Fruit fly (Drosophila melanogaster) whole organism, embryonic: ENCODE data around the gene CG14352.

Source experiments
- Adf1 ChIP-seq: fragments of 200-800 bp; sonication (Bioruptor generic); IDR thresholded peaks from 2 replicates; pipeline ENCODE4 v1.3.6; 2022; ENCODE audit warnings: missing biosample characterization, missing genetic modification characterization
- Aef1 ChIP-seq: fragments of 200-800 bp; sonication (Bioruptor generic); IDR thresholded peaks from 3 replicates; pipeline ENCODE4 v1.3.6; 2022; ENCODE audit warnings: missing biosample characterization, missing genetic modification characterization
- CG10147 ChIP-seq: fragments of 200-800 bp; sonication (Bioruptor generic); optimal IDR thresholded peaks from 2 replicates; lab custom pipeline; 2019; ENCODE audit warnings: missing biosample characterization, mild to moderate bottlenecking, missing genetic modification characterization, moderate library complexity
- CG10543 ChIP-seq: fragments of 200-800 bp; sonication (Bioruptor generic); optimal IDR thresholded peaks from 3 replicates; lab custom pipeline; 2017; ENCODE audit warnings: missing biosample characterization, mild to moderate bottlenecking, missing genetic modification characterization, moderate library complexity
- CG13624 ChIP-seq: fragments of 200-800 bp; sonication (Bioruptor generic); optimal IDR thresholded peaks from 2 replicates; lab custom pipeline; 2016; ENCODE audit warnings: missing biosample characterization, missing genetic modification characterization
- CG14667 ChIP-seq: fragments of 200-800 bp; sonication (Bioruptor generic); IDR thresholded peaks from 2 replicates; pipeline ENCODE4 v1.3.6; 2022; ENCODE audit warnings: missing biosample characterization, missing genetic modification characterization
- CG18599 ChIP-seq: fragments of 200-800 bp; sonication (Bioruptor generic); optimal IDR thresholded peaks from 3 replicates; lab custom pipeline; 2017; ENCODE audit warnings: missing biosample characterization, missing genetic modification characterization, mild to moderate bottlenecking, moderate library complexity, missing genetic modification reagents
- CG2120 ChIP-seq: fragments of 200-800 bp; sonication (Bioruptor generic); optimal IDR thresholded peaks from 3 replicates; lab custom pipeline; 2016; ENCODE audit warnings: missing biosample characterization, missing genetic modification characterization
- CG2129 ChIP-seq: fragments of 200-800 bp; sonication (Bioruptor generic); IDR thresholded peaks from 2 replicates; pipeline ENCODE4 v1.3.6; 2022; ENCODE audit warnings: missing biosample characterization, missing genetic modification characterization; ENCODE audit not compliant: partially characterized antibody
- CG2678 ChIP-seq: fragments of 200-800 bp; sonication (Bioruptor generic); optimal IDR thresholded peaks from 3 replicates; lab custom pipeline; 2019; ENCODE audit warnings: missing biosample characterization, mild to moderate bottlenecking, missing genetic modification characterization, moderate library complexity
- CG32532 ChIP-seq: fragments of 200-800 bp; sonication (Bioruptor generic); IDR thresholded peaks from 2 replicates; pipeline ENCODE4 v1.3.6; 2022; ENCODE audit warnings: missing biosample characterization, missing genetic modification characterization
- CG32772 ChIP-seq: fragments of 200-800 bp; sonication (Bioruptor generic); IDR thresholded peaks from 2 replicates; pipeline ENCODE4 v1.3.6; 2022; ENCODE audit warnings: missing biosample characterization, missing genetic modification characterization
- CG3847 ChIP-seq: fragments of 200-800 bp; sonication (Bioruptor generic); IDR thresholded peaks from 2 replicates; pipeline ENCODE4 v1.3.6; 2022; ENCODE audit warnings: missing biosample characterization, missing genetic modification characterization
- CG4328 ChIP-seq: fragments of 200-800 bp; sonication (Bioruptor generic); optimal IDR thresholded peaks from 3 replicates; lab custom pipeline; 2017; ENCODE audit warnings: missing biosample characterization, missing genetic modification reagents, missing genetic modification characterization
- CG6175 ChIP-seq: fragments of 200-800 bp; sonication (Bioruptor generic); IDR thresholded peaks from 3 replicates; pipeline ENCODE4 v1.3.6; 2022; ENCODE audit warnings: missing biosample characterization, missing genetic modification characterization
- Dbx ChIP-seq: fragments of 200-800 bp; sonication (Bioruptor generic); IDR thresholded peaks from 3 replicates; pipeline ENCODE4 v1.3.6; 2022; ENCODE audit warnings: missing biosample characterization, missing genetic modification characterization
- Dp ChIP-seq: fragments of 200-800 bp; sonication (Bioruptor generic); optimal IDR thresholded peaks from 2 replicates; lab custom pipeline; 2018; ENCODE audit warnings: missing biosample characterization, mild to moderate bottlenecking, missing genetic modification characterization, moderate library complexity
- H2.0 ChIP-seq: fragments of 200-800 bp; sonication (Bioruptor generic); IDR thresholded peaks from 2 replicates; pipeline ENCODE4 v1.3.6; 2022; ENCODE audit warnings: missing biosample characterization, missing genetic modification characterization
- Hmr ChIP-seq: fragments of 200-800 bp; sonication (Bioruptor generic); optimal IDR thresholded peaks from 3 replicates; lab custom pipeline; 2017; ENCODE audit warnings: mild to moderate bottlenecking, missing biosample characterization, missing genetic modification reagents, missing genetic modification characterization
- Lhr ChIP-seq: fragments of 200-800 bp; sonication (Bioruptor generic); optimal IDR thresholded peaks from 3 replicates; lab custom pipeline; 2017; ENCODE audit warnings: mild to moderate bottlenecking, missing biosample characterization, missing genetic modification reagents, missing genetic modification characterization
- Lim3 ChIP-seq: fragments of 200-800 bp; sonication (Bioruptor generic); IDR thresholded peaks from 2 replicates; pipeline ENCODE4 v1.3.6; 2022; ENCODE audit warnings: missing biosample characterization, missing genetic modification characterization
- Nf-YC ChIP-seq: fragments of 200-800 bp; optimal IDR thresholded peaks from 3 replicates; lab custom pipeline; 2019; ENCODE audit warnings: missing biosample characterization, mild to moderate bottlenecking, missing genetic modification characterization, moderate library complexity
- Oli ChIP-seq: fragments of 200-800 bp; sonication (Bioruptor generic); optimal IDR thresholded peaks from 2 replicates; lab custom pipeline; 2018; ENCODE audit warnings: missing biosample characterization, mild to moderate bottlenecking, missing genetic modification characterization, moderate library complexity
- Vsx1 ChIP-seq: fragments of 200-800 bp; sonication (Bioruptor generic); optimal IDR thresholded peaks from 2 replicates; lab custom pipeline; 2017; ENCODE audit warnings: missing biosample characterization, mild to moderate bottlenecking, missing genetic modification characterization, missing genetic modification reagents
- abd-A ChIP-seq: fragments of 200-800 bp; sonication (Bioruptor generic); optimal IDR thresholded peaks from 3 replicates; lab custom pipeline; 2019; ENCODE audit warnings: missing biosample characterization, mild to moderate bottlenecking, missing genetic modification characterization, moderate library complexity
- bbx ChIP-seq: fragments of 200-800 bp; sonication (Bioruptor generic); IDR thresholded peaks from 2 replicates; pipeline ENCODE4 v1.3.6; 2022; ENCODE audit warnings: missing biosample characterization, missing genetic modification characterization; ENCODE audit not compliant: partially characterized antibody
- bsh ChIP-seq, 2 experiments: fragments of 200-800 bp; sonication (Bioruptor generic); optimal IDR thresholded peaks; 2 replicates each; lab custom pipeline; 2017 to 2018; ENCODE audit warnings: mild to moderate bottlenecking in 2 of 2, missing biosample characterization in 2 of 2, missing genetic modification characterization in 2 of 2, moderate library complexity in 1 of 2
- chinmo ChIP-seq: fragments of 200-800 bp; sonication (Bioruptor generic); IDR thresholded peaks from 4 replicates; pipeline ENCODE4 v1.3.6; 2022; ENCODE audit warnings: missing biosample characterization, missing genetic modification characterization; ENCODE audit not compliant: partially characterized antibody
- esg ChIP-seq: fragments of 200-800 bp; sonication (Bioruptor generic); conservative IDR thresholded peaks from 2 replicates; pipeline ENCODE4 v1.3.6; 2022; ENCODE audit warnings: missing biosample characterization, missing genetic modification characterization
- ewg ChIP-seq: fragments of 200-800 bp; sonication (Bioruptor generic); optimal IDR thresholded peaks from 3 replicates; lab custom pipeline; 2017; ENCODE audit warnings: mild to moderate bottlenecking, missing biosample characterization, missing genetic modification reagents, missing genetic modification characterization
- exex ChIP-seq: fragments of 200-800 bp; sonication (Bioruptor generic); optimal IDR thresholded peaks from 4 replicates; lab custom pipeline; 2018; ENCODE audit warnings: missing biosample characterization, mild to moderate bottlenecking, missing genetic modification characterization, moderate library complexity
- gsb-n ChIP-seq: fragments of 200-800 bp; sonication (Bioruptor generic); optimal IDR thresholded peaks from 3 replicates; lab custom pipeline; 2018; ENCODE audit warnings: missing biosample characterization, mild to moderate bottlenecking, missing genetic modification characterization
- knrl ChIP-seq: fragments of 200-800 bp; sonication (Bioruptor generic); IDR thresholded peaks from 3 replicates; pipeline ENCODE4 v1.3.6; 2022; ENCODE audit warnings: missing biosample characterization, missing genetic modification characterization; ENCODE audit not compliant: partially characterized antibody
- mirr ChIP-seq: fragments of 200-800 bp; sonication (Bioruptor generic); optimal IDR thresholded peaks from 3 replicates; lab custom pipeline; 2018; ENCODE audit warnings: missing biosample characterization, mild to moderate bottlenecking, missing genetic modification characterization
- pho ChIP-seq: fragments of 200-800 bp; sonication (Bioruptor generic); optimal IDR thresholded peaks from 2 replicates; lab custom pipeline; 2016; ENCODE audit warnings: missing biosample characterization, missing genetic modification characterization
- prd ChIP-seq, 3 experiments: fragments of >200 bp in 2 of 3; fragments of 200-800 bp in 1 of 3; sonication (Bioruptor generic) in 1 of 3; optimal IDR thresholded peaks in 2 of 3; IDR thresholded peaks in 1 of 3; 2 replicates in 2 of 3; 3 replicates in 1 of 3; pipeline versions ENCODE4 v1.3.6 to Lab custom; 2017 to 2022; ENCODE audit warnings: missing biosample characterization in 1 of 3, missing genetic modification characterization in 1 of 3
- salm ChIP-seq: fragments of 200-800 bp; sonication (Bioruptor generic); optimal IDR thresholded peaks from 2 replicates; lab custom pipeline; 2018; ENCODE audit warnings: missing biosample characterization, mild to moderate bottlenecking, missing genetic modification characterization
- sd ChIP-seq: fragments of 200-800 bp; sonication (Bioruptor generic); optimal IDR thresholded peaks from 3 replicates; lab custom pipeline; 2018; ENCODE audit warnings: missing biosample characterization, mild to moderate bottlenecking, missing genetic modification characterization, moderate library complexity
- shn ChIP-seq: fragments of 200-800 bp; sonication (Bioruptor generic); optimal IDR thresholded peaks from 3 replicates; lab custom pipeline; 2016; ENCODE audit warnings: missing biosample characterization, missing genetic modification characterization
- slou ChIP-seq: fragments of 200-800 bp; sonication (Bioruptor generic); optimal IDR thresholded peaks from 3 replicates; lab custom pipeline; 2016; ENCODE audit warnings: missing biosample characterization, missing genetic modification characterization
- sna ChIP-seq: fragments of 200-800 bp; sonication (Bioruptor generic); IDR thresholded peaks from 2 replicates; pipeline ENCODE4 v1.3.6; 2022; ENCODE audit warnings: missing biosample characterization, missing genetic modification characterization; ENCODE audit not compliant: partially characterized antibody
- so ChIP-seq: fragments of 200-800 bp; sonication (Bioruptor generic); IDR thresholded peaks from 3 replicates; pipeline ENCODE4 v1.3.6; 2022; ENCODE audit warnings: missing biosample characterization, missing genetic modification characterization
- sob ChIP-seq: fragments of 200-800 bp; sonication (Bioruptor generic); IDR thresholded peaks from 2 replicates; pipeline ENCODE4 v1.3.6; 2022; ENCODE audit warnings: missing biosample characterization, missing genetic modification characterization
- sr ChIP-seq: fragments of 200-800 bp; sonication (Bioruptor generic); IDR thresholded peaks from 3 replicates; pipeline ENCODE4 v1.3.6; 2022; ENCODE audit warnings: missing biosample characterization, missing genetic modification characterization
- stc ChIP-seq: fragments of 200-800 bp; sonication (Bioruptor generic); IDR thresholded peaks from 2 replicates; pipeline ENCODE4 v1.3.6; 2022; ENCODE audit warnings: missing biosample characterization, missing genetic modification characterization
- vvl ChIP-seq: fragments of 200-800 bp; sonication (Bioruptor generic); IDR thresholded peaks from 2 replicates; pipeline ENCODE4 v1.3.6; 2022; ENCODE audit warnings: missing biosample characterization, missing genetic modification characterization

CG14352 gene

DNA sequence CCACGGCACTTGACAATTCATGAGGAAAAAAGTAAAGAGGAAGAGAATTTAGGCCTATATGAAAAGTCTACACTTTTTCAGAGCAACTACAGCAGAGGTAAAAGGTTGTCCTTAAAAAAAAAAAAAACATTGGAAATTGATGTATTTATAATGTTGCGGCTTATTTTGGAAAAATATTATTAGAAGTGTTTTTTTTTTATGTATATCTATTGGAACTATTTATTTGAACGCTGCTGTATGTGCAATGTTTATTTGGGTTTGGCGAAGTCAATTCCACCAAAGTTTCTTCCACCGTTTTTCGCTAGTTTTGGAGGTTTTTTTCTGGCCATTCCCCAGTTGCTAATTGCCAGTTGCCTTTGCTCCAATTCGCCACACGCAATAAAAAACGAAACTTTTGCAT, 44.6 kb downstream of the CG14352 start (continued):
- peak; percentile 55 for TF ChIP-seq CG3847 (GFP tag; lab: Robert Waterston, UW)
- TF ChIP-seq CG10147 (GFP tag; lab: Kevin White, UChicago), result no peak
- no peak for TF ChIP-seq ewg (GFP tag; lab: Kevin White, UChicago)
- no peak for TF ChIP-seq Vsx1

DNA sequence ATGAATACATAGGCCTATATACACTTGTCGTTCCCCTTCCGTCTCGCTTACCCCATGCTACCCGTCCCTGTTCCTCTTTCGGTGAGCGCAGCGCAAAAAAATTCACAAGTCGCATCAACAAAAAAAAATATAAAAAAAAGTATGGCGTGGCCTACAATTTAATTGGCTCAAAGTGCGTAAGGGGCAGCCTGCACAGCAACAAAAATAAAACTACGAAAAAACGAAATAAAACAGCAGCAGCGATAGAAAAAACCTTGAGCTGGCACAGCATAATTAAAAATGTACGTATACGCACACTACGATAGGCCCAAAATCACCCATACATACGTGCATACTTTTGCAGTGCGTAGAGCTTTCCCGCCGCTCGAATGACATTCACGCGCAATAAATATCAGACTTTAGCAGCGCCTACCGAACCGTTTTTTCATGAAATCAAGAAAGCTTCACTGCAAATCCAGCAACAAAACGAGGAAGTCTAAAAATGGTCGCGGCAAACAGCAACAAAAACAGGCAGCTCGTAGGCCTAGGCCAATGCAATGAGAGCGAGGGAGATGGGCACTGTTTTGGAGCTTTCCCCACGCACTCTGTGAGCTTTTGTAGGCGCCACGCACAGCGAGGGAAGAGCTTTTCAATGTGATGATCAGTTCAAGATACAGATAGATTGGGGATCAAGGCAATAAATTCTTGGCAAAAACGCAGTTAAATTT, 45.8 kb downstream of the CG14352 start:
- TF ChIP-seq prd (optimal IDR thresholded peaks at IDR 0.05; lab: Kevin White, UChicago) (no peak), prd (GFP tag; IDR thresholded peaks at IDR 0.05; lab: Robert Waterston, UW) (no peak), CG4328 (GFP tag; lab: Kevin White, UChicago) (no peak), Adf1 (GFP tag; lab: Robert Waterston, UW) (peak; percentile 50; the same call in 1 of the 2 replicates), Dp (peak; percentile 4), Hmr (GFP tag; lab: Kevin White, UChicago) (peak; percentile 6), Nf-YC (peak; percentile 83), CG32532 (no peak), CG2678 (peak; percentile 27), slou (GFP tag; lab: Kevin White, UChicago) (no peak), abd-A (tag; lab: Kevin White, UChicago) (peak; percentile 93), so (GFP tag; lab: Robert Waterston, UW) (0 out of 3 replicates have a peak, but pooled peaks have one; percentile 31), H2.0 (GFP tag; lab: Robert Waterston, UW) (no peak), Oli (tag; lab: Kevin White, UChicago) (no peak), salm (tag; lab: Kevin White, UChicago) (no peak), bbx (0 out of 2 replicates have a peak, but pooled peaks have one; percentile 14), Lim3 (GFP tag; lab: Robert Waterston, UW) (no peak), CG10543 (peak; percentile 86), Dbx (GFP tag; lab: Robert Waterston, UW) (peak; percentile 31; the same call in 1 of the 3 replicates), CG14667 (GFP tag; lab: Robert Waterston, UW) (no peak), Aef1 (GFP tag; lab: Robert Waterston, UW) (peak; percentile 17; the same call in 1 of the 3 replicates), CG2129 (no peak), knrl (GFP tag; lab: Robert Waterston, UW) (no peak), CG32772 (GFP tag; lab: Robert Waterston, UW) (peak; percentile 42; the same call in 1 of the 2 replicates), pho (peak; percentile 6), exex (peak; percentile 70), CG2120 (GFP tag; lab: Kevin White, UChicago) (peak; percentile 16), chinmo (GFP tag; lab: Robert Waterston, UW) (peak; percentile 100), sd (tag; lab: Kevin White, UChicago) (peak; percentile 84), sr (GFP tag; lab: Robert Waterston, UW) (peak; percentile 90), CG18599 (GFP tag; lab: Kevin White, UChicago) (peak; percentile 60), CG13624 (peak; percentile 35), vvl (peak; percentile 45; the same call in 1 of the 2 replicates), CG6175 (GFP tag; lab: Robert Waterston, UW) (no peak), shn (GFP tag; lab: Kevin White, UChicago) (no peak), esg (GFP tag; lab: Robert Waterston, UW) (no peak), mirr (peak; percentile 58), Lhr (no peak), bsh (GFP tag; optimal IDR thresholded peaks at IDR 0.05; lab: Kevin White, UChicago) (no peak), gsb-n (tag; lab: Kevin White, UChicago) (no peak), stc (peak; percentile 12; the same call in 1 of the 2 replicates), sna (no peak), sob (GFP tag; lab: Robert Waterston, UW) (peak; percentile 26; the same call in 1 of the 2 replicates)
